Fruit fly (Drosophila melanogaster) S2 (cell line): ENCODE measurements around the gene amd.

ENCODE experiments used
- CG8478 ChIP-seq: fragments of >200 bp; optimal IDR thresholded peaks from 2 replicates; lab custom pipeline; 2018
- CTCF ChIP-seq, 2 experiments: fragments of >200 bp; optimal IDR thresholded peaks; 2 replicates each; lab custom pipeline; 2018

The amd gene

DNA sequence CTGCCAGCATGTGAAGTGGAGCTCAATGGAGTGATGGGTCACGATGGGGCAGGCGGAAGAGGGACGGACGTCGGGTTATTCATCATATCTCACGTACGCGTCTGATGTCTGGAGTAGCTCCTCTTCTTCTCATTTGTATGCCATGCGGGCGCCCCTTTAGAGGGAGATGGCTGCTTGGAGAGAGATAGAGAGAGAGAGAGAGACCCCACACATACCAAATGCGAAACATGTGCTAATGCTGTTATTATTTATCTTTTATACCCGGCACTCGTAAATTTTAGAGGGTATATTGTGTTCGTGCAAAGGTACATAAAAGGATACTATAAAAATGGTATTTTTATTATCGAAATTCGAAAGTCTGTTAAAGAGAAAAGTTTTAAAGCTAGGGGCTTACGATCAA, 36.1 kb downstream of the amd start:
- TF ChIP-seq CTCF (optimal IDR thresholded peaks at IDR 0.05; lab: Kevin White, UChicago) = no peak
- no peak for TF ChIP-seq CG8478 (lab: Kevin White, UChicago)

DNA sequence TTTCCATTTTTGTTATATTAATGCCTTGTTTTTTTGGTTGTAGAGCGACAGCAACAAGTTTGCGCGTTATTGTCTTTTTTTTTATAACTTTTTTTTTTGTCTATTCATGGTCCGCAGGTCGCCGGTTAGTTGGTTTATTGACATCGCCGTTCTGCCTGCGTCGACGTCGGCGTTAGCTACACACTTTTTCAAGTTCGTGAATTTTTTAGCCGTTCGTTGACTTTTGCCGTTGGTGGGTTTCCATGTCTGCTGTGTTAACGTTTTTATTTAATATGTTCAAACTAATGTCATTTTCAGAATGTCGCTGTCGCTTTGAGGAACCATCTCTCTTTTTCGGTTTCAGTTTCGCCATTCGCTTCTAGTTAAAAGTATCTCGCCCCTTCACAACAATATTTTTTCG, 36.7 kb downstream of the amd start:
- TF ChIP-seq CG8478 (lab: Kevin White, UChicago) = no peak
- TF ChIP-seq CTCF (optimal IDR thresholded peaks at IDR 0.05; lab: Kevin White, UChicago) = no peak

DNA sequence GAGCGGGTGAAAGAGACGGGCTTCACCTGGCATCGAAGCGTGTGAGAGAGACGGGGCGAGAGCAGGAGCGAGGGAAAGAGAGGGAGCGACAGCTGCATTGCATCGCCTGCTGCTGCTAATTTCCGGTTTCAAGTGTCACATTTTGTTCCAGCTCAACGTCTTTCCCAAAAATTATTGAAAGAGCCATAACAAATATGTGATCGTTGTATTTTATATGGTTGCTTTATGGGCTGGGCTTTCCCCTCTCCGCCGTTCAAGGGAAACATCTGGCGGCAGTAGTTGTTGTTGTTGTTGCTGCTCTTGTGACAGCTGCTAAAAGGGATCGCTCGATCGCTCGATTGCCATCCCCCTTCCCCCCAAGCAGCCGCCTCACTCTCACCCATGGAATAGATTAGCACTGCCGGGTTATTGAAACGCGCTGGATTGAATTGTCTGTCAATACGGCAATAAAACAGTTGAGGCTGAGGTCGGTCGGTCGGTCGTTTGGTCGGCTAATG, 45.0 kb downstream of the amd start:
- no peak for TF ChIP-seq CTCF (optimal IDR thresholded peaks at IDR 0.05; lab: Kevin White, UChicago)
- no peak for TF ChIP-seq CG8478 (lab: Kevin White, UChicago)

DNA sequence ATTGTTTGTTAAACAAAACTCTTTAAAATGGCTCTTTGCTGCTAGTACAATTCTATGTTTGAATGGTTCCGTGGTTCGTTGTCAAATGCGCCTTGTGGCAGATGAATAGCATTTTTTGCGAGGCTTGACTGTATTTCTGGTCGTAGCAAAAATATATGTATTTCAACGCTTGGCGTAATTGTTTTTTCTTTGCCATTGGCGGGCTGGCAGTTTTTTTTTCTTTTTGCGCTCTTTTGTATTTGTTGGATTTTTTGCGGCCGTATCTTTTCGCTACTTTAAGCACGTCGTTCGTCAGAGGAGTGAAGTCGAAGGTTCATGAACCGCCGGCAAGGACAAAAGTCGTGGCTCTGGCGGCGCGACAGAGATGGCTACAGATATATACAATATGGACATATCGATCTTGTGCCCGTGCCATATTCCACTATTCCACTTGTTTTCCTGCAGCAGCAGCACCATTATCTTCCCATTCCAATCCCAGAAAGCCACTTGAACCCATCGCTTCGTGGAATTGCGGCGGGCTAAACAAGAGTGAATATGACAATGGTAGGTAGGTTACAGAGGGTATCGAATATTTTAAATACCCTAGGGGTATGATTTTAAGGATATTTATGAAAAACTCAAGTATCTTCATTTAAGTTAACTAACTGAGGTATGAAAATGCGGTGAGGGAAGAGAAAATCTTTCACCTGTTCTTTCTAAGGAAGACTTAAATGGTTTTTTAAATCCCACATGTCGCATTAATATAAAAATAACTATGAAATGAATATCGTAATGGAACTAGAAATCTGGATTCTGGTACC, 46.2 kb downstream of the amd start:
- TF ChIP-seq CTCF (optimal IDR thresholded peaks at IDR 0.05; lab: Kevin White, UChicago) (no peak), CG8478 (lab: Kevin White, UChicago) (no peak)

DNA sequence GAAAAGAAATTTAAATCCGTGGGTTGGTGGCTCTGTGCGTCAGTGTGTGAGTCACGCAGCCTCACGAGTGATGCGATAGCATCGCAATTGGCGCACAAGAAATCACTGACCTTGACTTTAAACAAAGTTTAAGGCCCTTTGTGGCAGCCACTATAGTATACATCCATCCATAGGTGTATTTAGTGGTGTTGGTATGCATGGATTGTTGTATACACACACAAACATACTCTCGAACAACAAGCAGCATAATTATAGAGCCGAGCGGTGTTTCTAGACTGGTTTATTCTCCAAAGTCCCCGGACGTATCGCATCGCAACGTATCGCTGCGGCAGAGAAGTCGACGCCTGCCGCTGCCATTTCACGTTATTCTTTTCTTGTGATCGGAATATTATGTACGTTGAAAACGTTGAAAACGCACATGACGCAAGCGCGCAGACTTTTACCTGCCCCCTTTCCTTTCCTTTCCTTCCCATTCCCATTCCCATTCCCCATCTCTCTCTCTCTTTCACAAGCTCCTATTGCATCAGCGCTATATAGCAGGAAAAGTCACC, 46.9 kb downstream of the amd start:
- TF ChIP-seq CG8478 (lab: Kevin White, UChicago) (no peak), CTCF (optimal IDR thresholded peaks at IDR 0.05; lab: Kevin White, UChicago) (no peak)

DNA sequence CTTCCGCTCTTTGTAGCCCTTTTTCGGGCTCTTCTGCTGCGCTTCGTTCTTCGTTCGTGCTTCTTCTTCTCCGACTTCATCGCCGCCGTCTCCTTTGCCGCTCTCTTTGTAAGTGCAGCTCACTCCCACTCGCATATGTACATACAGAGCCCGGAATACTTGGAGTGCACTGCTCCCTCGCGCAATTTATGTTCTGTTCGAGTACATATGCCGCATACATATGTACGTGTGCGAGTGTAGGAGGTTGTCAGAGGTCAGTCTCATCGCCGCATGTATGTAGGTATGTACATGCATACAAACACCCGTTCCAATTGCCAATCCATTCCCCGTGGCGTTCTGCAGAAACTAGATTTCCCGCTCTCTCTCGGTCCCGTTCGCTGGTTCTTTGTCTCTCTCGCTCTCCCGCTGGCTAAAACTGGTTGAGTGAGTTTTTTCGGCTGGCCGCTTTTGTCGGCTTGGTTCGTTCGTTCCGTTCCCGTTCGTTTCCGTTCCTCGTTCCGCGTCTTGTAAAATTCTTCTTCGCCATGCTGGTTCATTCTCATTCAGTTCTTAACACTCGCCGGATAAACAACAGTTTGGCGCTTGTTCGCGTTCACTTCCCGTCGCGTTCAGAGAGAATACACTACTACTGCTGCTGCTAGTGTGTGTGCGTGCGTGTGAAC, 48.2 kb downstream of the amd start:
- no peak for TF ChIP-seq CG8478 (lab: Kevin White, UChicago)
- TF ChIP-seq CTCF (optimal IDR thresholded peaks at IDR 0.05; lab: Kevin White, UChicago) = no peak

DNA sequence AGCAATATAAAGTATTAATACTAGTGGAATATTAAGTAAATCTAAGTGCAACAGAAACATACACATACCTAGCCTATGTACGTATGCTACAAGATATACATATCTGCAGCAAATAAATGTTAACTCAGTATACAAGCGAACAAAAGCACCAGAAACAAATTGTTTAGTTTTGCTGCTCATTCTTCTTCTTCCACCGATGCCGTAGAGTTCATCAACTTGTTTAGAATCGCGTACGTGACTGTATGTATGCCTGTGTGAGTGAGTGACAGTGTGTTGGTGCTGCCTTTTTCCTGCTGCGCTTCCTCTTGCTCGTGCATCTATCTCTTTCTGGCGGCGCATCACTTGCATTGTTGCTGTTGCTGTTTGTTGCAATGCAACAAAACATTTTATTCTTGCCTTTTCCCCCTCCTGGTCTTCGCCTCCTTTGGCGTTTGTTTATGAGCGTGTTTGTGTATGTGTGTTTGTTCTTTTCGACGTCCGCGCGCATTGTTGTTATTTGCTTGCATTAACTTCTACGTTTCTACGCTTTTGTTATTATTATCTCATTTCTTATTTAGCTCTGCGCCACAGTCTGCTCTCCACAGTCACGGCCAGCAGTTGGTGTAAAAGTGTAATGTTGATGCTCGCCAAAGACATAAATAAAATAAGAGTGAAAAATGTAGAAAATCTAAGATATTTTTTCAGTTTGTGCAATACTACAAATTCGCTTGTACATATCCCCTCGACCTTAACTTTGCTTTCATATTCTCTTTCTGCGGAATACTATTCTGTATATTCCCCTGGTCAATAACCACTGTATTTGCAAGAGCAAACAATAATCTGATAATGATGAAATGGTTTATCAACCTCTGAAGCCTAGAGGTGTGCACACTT, 49.0 kb downstream of the amd start:
- TF ChIP-seq CG8478 (lab: Kevin White, UChicago) (no peak), CTCF (optimal IDR thresholded peaks at IDR 0.05; lab: Kevin White, UChicago) (no peak)

DNA sequence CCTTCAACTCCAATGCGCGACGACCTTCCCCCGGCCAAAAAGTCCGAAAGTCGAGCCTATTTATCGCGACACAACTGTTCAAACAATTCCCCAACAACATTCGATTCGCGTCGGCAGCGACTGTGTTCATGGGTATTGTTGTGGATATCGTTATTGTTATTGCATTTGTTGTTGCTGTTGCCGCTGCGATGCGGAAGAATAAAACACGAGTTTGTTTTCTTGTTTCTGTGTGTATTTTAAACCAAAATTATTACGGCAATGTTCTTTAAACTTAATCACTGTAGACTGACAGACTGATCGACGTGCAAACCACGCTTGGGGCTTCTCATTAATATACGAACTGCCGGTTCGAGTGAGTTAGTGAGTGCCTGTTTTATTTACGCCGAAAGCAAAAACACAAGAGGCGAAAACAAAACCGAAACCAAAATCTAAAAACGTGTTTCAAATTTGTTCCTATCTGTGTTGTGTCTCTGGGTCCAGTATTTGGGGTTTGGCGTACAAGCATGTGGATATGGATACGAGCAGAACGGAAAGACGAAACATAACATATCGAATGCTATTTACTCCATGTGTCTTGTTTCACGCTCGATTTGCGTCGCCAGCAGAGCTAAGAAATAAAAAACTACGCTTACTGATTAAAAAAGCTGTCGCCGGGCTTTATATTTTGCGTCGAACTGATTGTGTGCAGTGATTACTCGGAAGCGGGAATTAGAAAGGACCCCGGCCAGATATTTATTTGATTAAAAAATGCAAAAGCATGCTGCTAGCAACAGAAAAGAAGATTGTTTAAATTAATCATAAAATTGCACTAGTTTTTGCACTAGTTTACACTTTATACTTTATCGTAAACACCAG, 49.8 kb downstream of the amd start:
- TF ChIP-seq CG8478 (lab: Kevin White, UChicago) (no peak), CTCF (optimal IDR thresholded peaks at IDR 0.05; lab: Kevin White, UChicago) (no peak)

DNA sequence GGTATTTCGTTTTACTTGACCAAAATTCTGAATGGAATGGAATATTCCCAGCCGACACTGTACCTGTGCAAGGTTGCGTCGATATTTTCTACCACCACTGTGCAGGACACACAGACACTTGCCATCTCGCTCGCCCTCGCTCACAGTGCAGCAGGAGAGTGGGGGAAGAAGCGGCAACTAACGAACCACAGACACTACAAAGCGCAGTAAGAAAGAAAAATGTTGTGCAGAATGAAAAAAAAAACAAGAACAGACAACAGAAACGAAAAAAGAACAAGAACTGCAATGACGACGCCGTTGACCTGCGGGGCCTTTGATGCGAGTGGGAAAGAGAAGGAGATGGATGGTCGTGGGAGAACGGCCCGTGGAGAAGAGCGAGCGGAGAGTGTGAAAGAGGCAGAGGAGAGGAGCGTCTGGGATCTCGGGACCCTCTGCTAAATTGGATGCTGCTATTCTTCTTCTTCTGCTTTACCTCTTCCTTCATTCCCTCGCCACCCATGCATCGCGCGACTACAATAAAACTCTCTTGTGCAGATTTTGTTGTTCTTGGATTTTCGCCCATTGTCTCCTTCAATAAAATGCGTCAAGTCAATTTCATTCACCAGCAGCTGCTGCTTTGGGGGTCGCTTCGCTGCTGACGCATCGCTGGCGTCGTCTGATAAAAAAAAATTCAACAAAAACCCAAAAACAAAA, 51.5 kb downstream of the amd start:
- TF ChIP-seq CTCF (optimal IDR thresholded peaks at IDR 0.05; lab: Kevin White, UChicago) (no peak), CG8478 (lab: Kevin White, UChicago) (no peak)

DNA sequence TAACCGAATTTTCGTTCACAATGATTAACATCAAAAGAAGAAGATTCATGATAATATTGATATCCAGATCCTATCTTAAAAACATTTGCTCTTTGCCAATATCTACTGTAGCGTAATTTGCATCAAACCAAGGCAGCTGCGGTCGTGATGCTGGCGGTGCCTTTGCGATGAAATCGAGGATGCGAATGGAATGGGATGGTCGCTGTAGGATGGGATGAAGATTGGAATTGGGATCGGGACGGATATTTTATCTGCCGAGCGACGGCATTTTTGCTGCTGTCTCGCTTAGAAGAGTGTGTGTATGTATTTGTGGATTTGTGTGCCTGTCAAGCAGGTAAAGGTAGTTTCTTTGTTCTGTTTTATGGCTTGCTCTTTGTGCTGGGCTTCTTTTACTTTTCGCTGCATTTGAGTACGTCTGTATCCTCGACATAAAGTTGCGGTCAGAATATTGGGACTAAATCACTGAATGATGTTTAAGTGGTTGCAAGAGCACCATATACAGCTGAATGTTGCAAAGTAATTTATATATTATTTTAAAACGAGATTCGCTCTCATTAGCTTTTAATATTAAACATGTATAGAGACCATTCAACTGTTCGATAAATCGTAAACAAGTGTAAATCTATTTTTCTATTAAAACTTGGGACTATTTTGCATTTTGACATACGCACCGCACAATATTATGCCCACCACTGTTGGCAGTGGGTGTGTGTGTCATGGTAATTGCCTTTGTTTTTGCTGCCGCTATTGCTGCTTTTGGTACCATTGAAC, 52.6 kb downstream of the amd start:
- no peak for TF ChIP-seq CG8478 (lab: Kevin White, UChicago)
- no peak for TF ChIP-seq CTCF (optimal IDR thresholded peaks at IDR 0.05; lab: Kevin White, UChicago)

DNA sequence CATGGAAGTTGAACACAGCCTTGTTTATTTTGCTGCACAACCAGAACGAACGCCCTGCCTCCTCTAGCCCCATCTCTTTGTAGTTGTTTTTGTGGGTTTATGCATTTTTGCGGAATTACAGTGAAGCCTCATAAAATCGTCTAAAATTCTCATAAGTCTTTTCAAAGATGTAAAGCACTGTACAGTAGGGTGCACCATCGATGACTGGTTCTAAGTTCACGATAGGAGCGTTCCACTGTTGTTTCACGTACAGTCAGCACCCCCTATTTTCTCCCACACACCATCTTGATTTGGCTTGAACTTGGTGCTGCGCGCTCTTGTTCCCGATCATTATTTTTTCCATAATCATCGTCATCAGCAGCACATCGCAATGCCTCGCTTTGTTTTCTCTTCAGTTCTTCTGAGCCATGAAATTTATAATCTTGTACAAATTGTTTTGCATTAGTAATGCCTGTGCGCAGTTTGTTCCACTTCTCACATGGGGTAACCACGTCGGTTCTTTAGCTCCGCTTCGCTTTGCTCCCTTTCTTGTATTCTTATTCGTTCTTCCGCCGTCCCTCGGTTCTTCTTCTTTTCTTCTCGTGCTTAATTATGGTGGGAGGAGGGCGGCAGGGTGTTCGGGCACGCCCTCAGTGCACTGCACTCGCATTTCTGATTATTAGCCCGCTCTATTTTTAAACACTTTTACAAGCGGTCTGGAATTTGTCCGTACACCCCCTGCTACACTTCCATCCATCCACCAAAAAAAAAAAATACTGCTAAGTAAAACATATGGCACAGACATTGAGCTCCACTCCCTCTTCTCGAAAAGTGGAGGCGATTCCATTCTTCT, 53.4 kb downstream of the amd start:
- TF ChIP-seq CG8478 (lab: Kevin White, UChicago) = no peak
- TF ChIP-seq CTCF (optimal IDR thresholded peaks at IDR 0.05; lab: Kevin White, UChicago) = no peak
